Fruit fly (Drosophila melanogaster): ENCODE results near the gene CG13994.

The CG13994 gene

dm6 chr2L:6082936-6083627, 20.3 kb downstream of the CG13994 start:
- TF ChIP-seq pan (optimal IDR thresholded peaks at IDR 0.05) (no peak), psq (optimal IDR thresholded peaks at IDR 0.05) (no peak), usp (GFP tag; optimal IDR thresholded peaks at IDR 0.05) (no peak), CG8478 (optimal IDR thresholded peaks at IDR 0.05) (no peak), Dll (optimal IDR thresholded peaks at IDR 0.05) (no peak), EcR (GFP tag; optimal IDR thresholded peaks at IDR 0.05) (no peak)

dm6 chr2L:6084694-6085093, 21.9 kb downstream of the CG13994 start:
- TF ChIP-seq usp (GFP tag; optimal IDR thresholded peaks at IDR 0.05) (no peak), psq (optimal IDR thresholded peaks at IDR 0.05) (no peak), CG8478 (optimal IDR thresholded peaks at IDR 0.05) (no peak), pan (optimal IDR thresholded peaks at IDR 0.05) (no peak), EcR (GFP tag; optimal IDR thresholded peaks at IDR 0.05) (no peak), Dll (optimal IDR thresholded peaks at IDR 0.05) (no peak)

- TF ChIP-seq pan (optimal IDR thresholded peaks at IDR 0.05) (no peak), CG8478 (optimal IDR thresholded peaks at IDR 0.05) (no peak), Dll (optimal IDR thresholded peaks at IDR 0.05) (no peak), psq (optimal IDR thresholded peaks at IDR 0.05) (no peak), usp (GFP tag; optimal IDR thresholded peaks at IDR 0.05) (no peak), EcR (GFP tag; optimal IDR thresholded peaks at IDR 0.05) (no peak)
These were observed 23.0 kb downstream of the CG13994 start for dm6 chr2L:6085733-6086317.

dm6 chr2L:6086771-6087170, 24.0 kb downstream of the CG13994 start:
- TF ChIP-seq pan (optimal IDR thresholded peaks at IDR 0.05): no peak
- no peak for TF ChIP-seq psq (optimal IDR thresholded peaks at IDR 0.05)
- TF ChIP-seq Dll (optimal IDR thresholded peaks at IDR 0.05): no peak
- TF ChIP-seq CG8478 (optimal IDR thresholded peaks at IDR 0.05): no peak
- TF ChIP-seq usp (GFP tag; optimal IDR thresholded peaks at IDR 0.05): no peak
- TF ChIP-seq EcR (GFP tag; optimal IDR thresholded peaks at IDR 0.05): no peak

dm6 chr2L:6087685-6088084, 24.9 kb downstream of the CG13994 start:
- no peak for TF ChIP-seq pan (optimal IDR thresholded peaks at IDR 0.05)
- TF ChIP-seq CG8478 (optimal IDR thresholded peaks at IDR 0.05): no peak
- TF ChIP-seq usp (GFP tag; optimal IDR thresholded peaks at IDR 0.05): no peak
- no peak for TF ChIP-seq psq (optimal IDR thresholded peaks at IDR 0.05)
- no peak for TF ChIP-seq Dll (optimal IDR thresholded peaks at IDR 0.05)
- peak in 1 of 2 experiments; percentile 55 for TF ChIP-seq EcR (GFP tag; optimal IDR thresholded peaks at IDR 0.05)

- peak; percentile 92 to 97 for TF ChIP-seq EcR (GFP tag; optimal IDR thresholded peaks at IDR 0.05)
- no peak for TF ChIP-seq usp (GFP tag; optimal IDR thresholded peaks at IDR 0.05)
- peak; percentile 90 for TF ChIP-seq Dll (optimal IDR thresholded peaks at IDR 0.05)
- no peak for TF ChIP-seq pan (optimal IDR thresholded peaks at IDR 0.05)
- no peak for TF ChIP-seq CG8478 (optimal IDR thresholded peaks at IDR 0.05)
- TF ChIP-seq psq (optimal IDR thresholded peaks at IDR 0.05): no peak
These were observed 25.9 kb downstream of the CG13994 start for dm6 chr2L:6088371-6089365.

dm6 chr2L:6089604-6090198, 26.9 kb downstream of the CG13994 start:
- TF ChIP-seq psq (optimal IDR thresholded peaks at IDR 0.05) (no peak), EcR (GFP tag; optimal IDR thresholded peaks at IDR 0.05) (no peak), Dll (optimal IDR thresholded peaks at IDR 0.05) (no peak), CG8478 (optimal IDR thresholded peaks at IDR 0.05) (no peak), pan (optimal IDR thresholded peaks at IDR 0.05) (no peak), usp (GFP tag; optimal IDR thresholded peaks at IDR 0.05) (no peak)

- TF ChIP-seq pan (optimal IDR thresholded peaks at IDR 0.05) (no peak), CG8478 (optimal IDR thresholded peaks at IDR 0.05) (no peak), EcR (GFP tag; optimal IDR thresholded peaks at IDR 0.05) (no peak), usp (GFP tag; optimal IDR thresholded peaks at IDR 0.05) (no peak), Dll (optimal IDR thresholded peaks at IDR 0.05) (no peak), psq (optimal IDR thresholded peaks at IDR 0.05) (no peak)
These were observed 27.6 kb downstream of the CG13994 start for dm6 chr2L:6090365-6090764.

- TF ChIP-seq CG8478 (optimal IDR thresholded peaks at IDR 0.05) (no peak), usp (GFP tag; optimal IDR thresholded peaks at IDR 0.05) (no peak), psq (optimal IDR thresholded peaks at IDR 0.05) (no peak), pan (optimal IDR thresholded peaks at IDR 0.05) (no peak), Dll (optimal IDR thresholded peaks at IDR 0.05) (no peak), EcR (GFP tag; optimal IDR thresholded peaks at IDR 0.05) (no peak)
These were observed 28.3 kb downstream of the CG13994 start, which contains the start of gene CG45075 for dm6 chr2L:6090786-6091716. Gene CG45075 (plus strand): TSS chr2L:6091412.

- TF ChIP-seq Dll (optimal IDR thresholded peaks at IDR 0.05) (no peak), usp (GFP tag; optimal IDR thresholded peaks at IDR 0.05) (no peak), CG8478 (optimal IDR thresholded peaks at IDR 0.05) (no peak), EcR (GFP tag; optimal IDR thresholded peaks at IDR 0.05) (no peak), pan (optimal IDR thresholded peaks at IDR 0.05) (no peak), psq (optimal IDR thresholded peaks at IDR 0.05) (no peak)
These were observed 29.5 kb downstream of the CG13994 start for dm6 chr2L:6092300-6092699.
